Worm (Caenorhabditis elegans) whole organism, L3 larva: ENCODE results near the gene F01E11.18.

Source experiments
- aly-2 ChIP-seq: fragments of 150-350 bp; optimal IDR thresholded peaks from 2 replicates; lab custom pipeline; 2014; ENCODE audit warnings: missing biosample characterization, missing genetic modification characterization
- ceh-9 ChIP-seq: sonication (generic microtip); optimal IDR thresholded peaks from 2 replicates; lab custom pipeline; 2018; ENCODE audit warnings: missing biosample characterization, missing genetic modification characterization
- egl-5 ChIP-seq: fragments of 150-350 bp; optimal IDR thresholded peaks from 2 replicates; lab custom pipeline; 2017; ENCODE audit warnings: missing biosample characterization, missing genetic modification reagents, missing genetic modification characterization, inconsistent platforms
- nhr-12 ChIP-seq: fragments of 150-350 bp; optimal IDR thresholded peaks from 2 replicates; lab custom pipeline; 2014; ENCODE audit warnings: missing biosample characterization, missing genetic modification characterization
- zag-1 ChIP-seq: fragments of 150-350 bp; optimal IDR thresholded peaks from 2 replicates; lab custom pipeline; 2014; ENCODE audit warnings: missing biosample characterization, missing genetic modification characterization

DNA sequence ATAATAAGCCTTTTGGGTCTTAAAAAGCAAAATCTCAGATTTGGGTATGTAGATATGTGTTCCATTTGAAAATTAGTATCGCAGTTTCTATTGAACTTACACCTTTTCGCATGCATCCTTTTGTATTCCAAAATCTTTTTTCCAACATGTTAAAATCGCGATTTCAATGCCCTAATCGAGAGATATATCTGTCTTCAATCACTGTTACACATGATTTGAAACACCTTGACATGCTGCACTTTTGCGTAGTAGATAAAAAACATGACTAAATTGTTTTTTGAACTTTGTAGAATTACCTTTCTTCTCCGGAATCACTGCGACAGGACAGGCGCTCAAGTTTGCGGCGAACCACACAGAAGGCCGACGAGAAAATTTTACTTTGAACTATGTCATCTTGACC is 47.7 kb upstream of the F01E11.18 start:
- no peak for TF ChIP-seq zag-1 (tag; lab: Kevin White, UChicago)
- no peak for TF ChIP-seq nhr-12 (tag; lab: Kevin White, UChicago)
- TF ChIP-seq ceh-9, result no peak
- no peak for TF ChIP-seq aly-2 (tag; lab: Kevin White, UChicago)
- no peak for TF ChIP-seq egl-5 (tag; lab: Kevin White, UChicago)
